Fruit fly (Drosophila melanogaster) whole organism, embryonic: ENCODE results near the gene CG12947.

Source experiments
- Ada2b ChIP-seq: fragments of 200-800 bp; sonication (Bioruptor generic); IDR thresholded peaks from 2 replicates; pipeline ENCODE4 v1.3.6; 2022; ENCODE audit warnings: missing biosample characterization, missing genetic modification characterization
- BEAF-32 ChIP-seq: fragments of 200-800 bp; sonication (Bioruptor generic); optimal IDR thresholded peaks from 3 replicates; lab custom pipeline; 2017; ENCODE audit warnings: missing biosample characterization, missing genetic modification characterization, mild to moderate bottlenecking, moderate library complexity, missing genetic modification reagents
- C15 ChIP-seq: fragments of 200-800 bp; sonication (Bioruptor generic); IDR thresholded peaks from 3 replicates; pipeline ENCODE4 v1.3.6; 2022; ENCODE audit warnings: missing biosample characterization, missing genetic modification characterization
- CG10147 ChIP-seq: fragments of 200-800 bp; sonication (Bioruptor generic); optimal IDR thresholded peaks from 2 replicates; lab custom pipeline; 2019; ENCODE audit warnings: missing biosample characterization, mild to moderate bottlenecking, missing genetic modification characterization, moderate library complexity
- CG12236 ChIP-seq: fragments of 200-800 bp; sonication (Bioruptor generic); optimal IDR thresholded peaks from 2 replicates; lab custom pipeline; 2016; ENCODE audit warnings: missing biosample characterization, missing genetic modification characterization
- CG15073 ChIP-seq: fragments of 200-800 bp; sonication (Bioruptor generic); optimal IDR thresholded peaks from 2 replicates; lab custom pipeline; 2016; ENCODE audit warnings: missing biosample characterization, missing genetic modification characterization
- CG1647 ChIP-seq: fragments of 200-800 bp; sonication (Bioruptor generic); optimal IDR thresholded peaks from 3 replicates; lab custom pipeline; 2016; ENCODE audit warnings: missing biosample characterization, missing genetic modification characterization
- CG17568 ChIP-seq: fragments of 200-800 bp; sonication (Bioruptor generic); optimal IDR thresholded peaks from 2 replicates; lab custom pipeline; 2018; ENCODE audit warnings: missing biosample characterization, mild to moderate bottlenecking, missing genetic modification characterization, moderate library complexity
- CG17912 ChIP-seq: fragments of 200-800 bp; sonication (Bioruptor generic); optimal IDR thresholded peaks from 2 replicates; lab custom pipeline; 2018; ENCODE audit warnings: missing biosample characterization, mild to moderate bottlenecking, missing genetic modification characterization
- CG2202 ChIP-seq: fragments of 200-800 bp; sonication (Bioruptor generic); optimal IDR thresholded peaks from 2 replicates; lab custom pipeline; 2018; ENCODE audit warnings: missing biosample characterization, mild to moderate bottlenecking, missing genetic modification characterization
- CG3847 ChIP-seq: fragments of 200-800 bp; sonication (Bioruptor generic); IDR thresholded peaks from 2 replicates; pipeline ENCODE4 v1.3.6; 2022; ENCODE audit warnings: missing biosample characterization, missing genetic modification characterization
- CG4282 ChIP-seq: fragments of 200-800 bp; sonication (Bioruptor generic); optimal IDR thresholded peaks from 2 replicates; lab custom pipeline; 2016; ENCODE audit warnings: missing biosample characterization, missing genetic modification characterization
- CG43689 ChIP-seq: fragments of 200-800 bp; sonication (Bioruptor generic); IDR thresholded peaks from 2 replicates; pipeline ENCODE4 v1.3.6; 2022; ENCODE audit warnings: missing biosample characterization, missing genetic modification characterization
- CG4820 ChIP-seq: fragments of 200-800 bp; sonication (Bioruptor generic); optimal IDR thresholded peaks from 3 replicates; lab custom pipeline; 2016; ENCODE audit warnings: missing biosample characterization, missing genetic modification characterization
- CG6175 ChIP-seq: fragments of 200-800 bp; sonication (Bioruptor generic); IDR thresholded peaks from 3 replicates; pipeline ENCODE4 v1.3.6; 2022; ENCODE audit warnings: missing biosample characterization, missing genetic modification characterization
- CG6765 ChIP-seq: fragments of 200-800 bp; sonication (Bioruptor generic); optimal IDR thresholded peaks from 3 replicates; lab custom pipeline; 2017; ENCODE audit warnings: missing biosample characterization, mild to moderate bottlenecking, missing genetic modification characterization
- CG7786 ChIP-seq: fragments of 200-800 bp; sonication (Bioruptor generic); optimal IDR thresholded peaks from 2 replicates; lab custom pipeline; 2016; ENCODE audit warnings: missing biosample characterization, missing genetic modification characterization
- CG8089 ChIP-seq: fragments of 200-800 bp; sonication (Bioruptor generic); optimal IDR thresholded peaks from 3 replicates; lab custom pipeline; 2016; ENCODE audit warnings: missing biosample characterization, missing genetic modification characterization
- CG8281 ChIP-seq: fragments of 200-800 bp; sonication (Bioruptor generic); optimal IDR thresholded peaks from 2 replicates; lab custom pipeline; 2018; ENCODE audit warnings: missing biosample characterization, mild to moderate bottlenecking, missing genetic modification characterization, moderate library complexity
- CG8478 ChIP-seq: fragments of >200 bp; optimal IDR thresholded peaks from 2 replicates; lab custom pipeline; 2018
- CG9932 ChIP-seq: fragments of 200-800 bp; sonication (Bioruptor generic); IDR thresholded peaks from 2 replicates; pipeline ENCODE4 v1.3.6; 2022; ENCODE audit warnings: missing biosample characterization, missing genetic modification characterization
- CkIIα-i1 ChIP-seq: fragments of 200-800 bp; sonication (Bioruptor generic); IDR thresholded peaks from 2 replicates; pipeline ENCODE4 v1.3.6; 2022; ENCODE audit warnings: missing biosample characterization, missing genetic modification characterization
- CrebB ChIP-seq: fragments of 200-800 bp; sonication (Bioruptor generic); optimal IDR thresholded peaks from 3 replicates; lab custom pipeline; 2018; ENCODE audit warnings: missing biosample characterization, mild to moderate bottlenecking, missing genetic modification characterization
- E2f1 ChIP-seq: fragments of 200-800 bp; sonication (Bioruptor generic); IDR thresholded peaks from 2 replicates; pipeline ENCODE4 v1.3.6; 2022; ENCODE audit warnings: missing biosample characterization, missing genetic modification characterization
- Elba2 ChIP-seq: fragments of 200-800 bp; sonication (Bioruptor generic); optimal IDR thresholded peaks from 3 replicates; lab custom pipeline; 2016; ENCODE audit warnings: missing biosample characterization, missing genetic modification characterization
- Ets65A ChIP-seq: fragments of 200-800 bp; sonication (Bioruptor generic); peaks from one replicate; lab custom pipeline; 2016; ENCODE audit warnings: missing biosample characterization, missing genetic modification characterization
- Fer2 ChIP-seq: fragments of 200-800 bp; sonication (Bioruptor generic); optimal IDR thresholded peaks from 2 replicates; lab custom pipeline; 2018; ENCODE audit warnings: missing biosample characterization, mild to moderate bottlenecking, missing genetic modification characterization, moderate library complexity
- HmgD ChIP-seq: fragments of 200-800 bp; sonication (Bioruptor generic); optimal IDR thresholded peaks from 3 replicates; lab custom pipeline; 2016; ENCODE audit warnings: missing biosample characterization, missing genetic modification characterization
- Jarid2 ChIP-seq: fragments of 200-800 bp; sonication (Bioruptor generic); optimal IDR thresholded peaks from 3 replicates; lab custom pipeline; 2017; ENCODE audit warnings: mild to moderate bottlenecking, missing biosample characterization, missing genetic modification reagents, missing genetic modification characterization
- MBD-R2 ChIP-seq: fragments of 200-800 bp; sonication (Bioruptor generic); IDR thresholded peaks from 2 replicates; pipeline ENCODE4 v1.3.6; 2022; ENCODE audit warnings: missing biosample characterization, missing genetic modification characterization
- Med ChIP-seq: fragments of 200-800 bp; sonication (Bioruptor generic); peaks from one replicate; lab custom pipeline; 2016; ENCODE audit warnings: missing biosample characterization, missing genetic modification characterization, mild to moderate bottlenecking, inconsistent platforms, moderate library complexity
- NC2β ChIP-seq: fragments of 200-800 bp; sonication (Bioruptor generic); optimal IDR thresholded peaks from 2 replicates; lab custom pipeline; 2016; ENCODE audit warnings: missing biosample characterization, missing genetic modification characterization
- Sry-δ ChIP-seq: fragments of 200-800 bp; sonication (Bioruptor generic); optimal IDR thresholded peaks from 2 replicates; lab custom pipeline; 2016; ENCODE audit warnings: missing biosample characterization, missing genetic modification characterization
- Stat92E ChIP-seq, 3 experiments: fragments of >200 bp in 2 of 3; fragments of 200-800 bp in 1 of 3; sonication (Bioruptor generic) in 1 of 3; optimal IDR thresholded peaks; 2 replicates each; lab custom pipeline; 2017 to 2019; ENCODE audit warnings: missing biosample characterization in 3 of 3, missing genetic modification characterization in 3 of 3, mild to moderate bottlenecking in 1 of 3, moderate library complexity in 1 of 3
- bbx ChIP-seq: fragments of 200-800 bp; sonication (Bioruptor generic); IDR thresholded peaks from 2 replicates; pipeline ENCODE4 v1.3.6; 2022; ENCODE audit warnings: missing biosample characterization, missing genetic modification characterization; ENCODE audit not compliant: partially characterized antibody
- cato ChIP-seq: fragments of 200-800 bp; sonication (Bioruptor generic); optimal IDR thresholded peaks from 2 replicates; lab custom pipeline; 2016; ENCODE audit warnings: missing biosample characterization, missing genetic modification characterization, borderline replicate concordance
- ci ChIP-seq: fragments of 200-800 bp; sonication (Bioruptor generic); IDR thresholded peaks from 3 replicates; pipeline ENCODE4 v1.3.6; 2022; ENCODE audit warnings: missing biosample characterization, missing genetic modification characterization
- da ChIP-seq: fragments of 200-800 bp; sonication (Bioruptor generic); optimal IDR thresholded peaks from 2 replicates; lab custom pipeline; 2016; ENCODE audit warnings: missing biosample characterization, missing genetic modification characterization
- dan ChIP-seq: fragments of 200-800 bp; sonication (Bioruptor generic); IDR thresholded peaks from 2 replicates; pipeline ENCODE4 v1.3.6; 2022; ENCODE audit warnings: missing biosample characterization, missing genetic modification characterization
- dati ChIP-seq: fragments of 200-800 bp; sonication (Bioruptor generic); IDR thresholded peaks from 2 replicates; pipeline ENCODE4 v1.3.6; 2022; ENCODE audit warnings: missing biosample characterization, missing genetic modification characterization
- fd64A ChIP-seq: fragments of 200-800 bp; sonication (Bioruptor generic); optimal IDR thresholded peaks from 3 replicates; lab custom pipeline; 2018; ENCODE audit warnings: missing biosample characterization, mild to moderate bottlenecking, missing genetic modification characterization
- gcm ChIP-seq: fragments of 200-800 bp; sonication (Bioruptor generic); optimal IDR thresholded peaks from 2 replicates; lab custom pipeline; 2019; ENCODE audit warnings: missing biosample characterization, mild to moderate bottlenecking, missing genetic modification characterization, moderate library complexity
- gro ChIP-seq: fragments of 200-800 bp; sonication (Bioruptor generic); optimal IDR thresholded peaks from 2 replicates; lab custom pipeline; 2016; ENCODE audit warnings: missing biosample characterization, missing genetic modification characterization
- gsb ChIP-seq: fragments of 200-800 bp; sonication (Bioruptor generic); IDR thresholded peaks from 2 replicates; pipeline ENCODE4 v1.3.6; 2022; ENCODE audit warnings: missing biosample characterization, missing genetic modification characterization
- knrl ChIP-seq: fragments of 200-800 bp; sonication (Bioruptor generic); IDR thresholded peaks from 3 replicates; pipeline ENCODE4 v1.3.6; 2022; ENCODE audit warnings: missing biosample characterization, missing genetic modification characterization; ENCODE audit not compliant: partially characterized antibody
- mirr ChIP-seq: fragments of 200-800 bp; sonication (Bioruptor generic); optimal IDR thresholded peaks from 3 replicates; lab custom pipeline; 2018; ENCODE audit warnings: missing biosample characterization, mild to moderate bottlenecking, missing genetic modification characterization
- nerfin-1 ChIP-seq: fragments of 200-800 bp; sonication (Bioruptor generic); optimal IDR thresholded peaks from 3 replicates; lab custom pipeline; 2019; ENCODE audit warnings: missing biosample characterization, mild to moderate bottlenecking, missing genetic modification characterization, moderate library complexity
- rib ChIP-seq: fragments of 200-800 bp; sonication (Bioruptor generic); IDR thresholded peaks from 2 replicates; pipeline ENCODE4 v1.3.6; 2022; ENCODE audit warnings: missing biosample characterization, missing genetic modification characterization
- slou ChIP-seq: fragments of 200-800 bp; sonication (Bioruptor generic); optimal IDR thresholded peaks from 3 replicates; lab custom pipeline; 2016; ENCODE audit warnings: missing biosample characterization, missing genetic modification characterization
- sqz ChIP-seq: fragments of 200-800 bp; sonication (Bioruptor generic); optimal IDR thresholded peaks from 3 replicates; lab custom pipeline; 2018; ENCODE audit warnings: missing biosample characterization, mild to moderate bottlenecking, missing genetic modification characterization
- zen2 ChIP-seq: fragments of 200-800 bp; sonication (Bioruptor generic); IDR thresholded peaks from 3 replicates; pipeline ENCODE4 v1.3.6; 2022; ENCODE audit warnings: missing biosample characterization, missing genetic modification characterization; ENCODE audit not compliant: partially characterized antibody

Gene CG12947

DNA sequence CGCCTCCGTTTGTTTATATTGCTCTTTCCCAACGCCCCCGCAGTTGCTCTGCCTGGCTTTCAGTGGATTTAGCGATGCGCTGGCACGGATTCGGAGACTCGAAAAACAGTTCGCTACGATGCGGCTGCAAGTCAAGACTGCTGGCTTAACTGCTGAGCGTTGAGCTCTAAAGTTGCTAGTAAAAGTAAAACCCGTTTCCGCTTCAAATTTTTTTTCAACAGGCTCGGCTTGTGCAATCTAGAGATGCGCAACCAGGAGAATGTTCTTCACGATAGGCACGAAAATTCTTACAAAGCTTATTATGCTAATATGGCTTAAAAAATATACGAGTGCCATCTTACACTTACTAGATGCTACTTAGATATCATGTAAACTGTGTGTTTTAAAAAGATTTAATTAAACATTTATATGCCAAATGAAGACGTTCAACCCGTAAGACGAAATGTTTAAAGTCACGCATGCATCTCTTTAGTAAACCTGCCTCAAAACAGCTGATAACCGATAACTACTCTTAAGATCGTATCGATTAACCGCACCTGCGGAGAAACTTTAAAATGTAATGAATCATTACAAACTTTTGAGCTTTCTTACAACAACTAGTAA, 32.5 kb upstream of the CG12947 start, which contains the start of gene CG12948 (continued):
- no peak for TF ChIP-seq CG43689 (GFP tag; lab: Robert Waterston, UW)
- TF ChIP-seq Med = peak; percentile 91
- TF ChIP-seq sqz (GFP tag; lab: Kevin White, UChicago) = peak; percentile 97
- TF ChIP-seq CG1647 = no peak
- peak; percentile 49 for TF ChIP-seq nerfin-1 (tag; lab: Kevin White, UChicago)
- peak; percentile 83 for TF ChIP-seq Sry-δ (GFP tag; lab: Kevin White, UChicago)
- no peak for TF ChIP-seq CG10147 (GFP tag; lab: Kevin White, UChicago)
- TF ChIP-seq MBD-R2 (GFP tag; lab: Robert Waterston, UW) = peak; percentile 71
- TF ChIP-seq gcm (GFP tag; lab: Kevin White, UChicago) = no peak
- TF ChIP-seq Stat92E (GFP tag; optimal IDR thresholded peaks at IDR 0.05; lab: Kevin White, UChicago) = no peak
- TF ChIP-seq CG17568 (GFP tag; lab: Kevin White, UChicago) = no peak
- no peak for TF ChIP-seq E2f1 (GFP tag; lab: Robert Waterston, UW)
- TF ChIP-seq Ets65A (GFP tag; lab: Kevin White, UChicago) = peak; percentile 73
- TF ChIP-seq bbx (GFP tag; lab: Robert Waterston, UW) = peak; percentile 75
- peak; percentile 87; the same call in 2 of the 3 replicates for TF ChIP-seq knrl (GFP tag; lab: Robert Waterston, UW)
- no peak for TF ChIP-seq CG8478 (lab: Kevin White, UChicago)
- no peak for TF ChIP-seq dati (GFP tag; lab: Robert Waterston, UW)
- TF ChIP-seq fd64A (GFP tag; lab: Kevin White, UChicago) = peak; percentile 4
- no peak for TF ChIP-seq slou (GFP tag; lab: Kevin White, UChicago)
- TF ChIP-seq Jarid2 (GFP tag; lab: Kevin White, UChicago) = no peak
- peak; percentile 46 for TF ChIP-seq CG4820 (GFP tag; lab: Kevin White, UChicago)
- no peak for TF ChIP-seq CG17912 (GFP tag; lab: Kevin White, UChicago)
- TF ChIP-seq zen2 (GFP tag; lab: Robert Waterston, UW) = peak; percentile 76; the same call in 1 of the 3 replicates
- peak; percentile 21 for TF ChIP-seq HmgD (GFP tag; lab: Kevin White, UChicago)
- TF ChIP-seq NC2β (GFP tag; lab: Kevin White, UChicago) = no peak
- no peak for TF ChIP-seq da (GFP tag; lab: Kevin White, UChicago)
- no peak for TF ChIP-seq CG15073 (GFP tag; lab: Kevin White, UChicago)
- TF ChIP-seq CrebB (tag; lab: Kevin White, UChicago) = no peak
- TF ChIP-seq CG12236 (GFP tag; lab: Kevin White, UChicago) = no peak
- no peak for TF ChIP-seq dan (GFP tag; lab: Robert Waterston, UW)
- peak; percentile 55 for TF ChIP-seq Fer2
- no peak for TF ChIP-seq Ada2b (GFP tag; lab: Robert Waterston, UW)
- peak; percentile 77 for TF ChIP-seq CG9932 (GFP tag; lab: Robert Waterston, UW)
- TF ChIP-seq CG7786 = peak; percentile 36
- peak; percentile 54 for TF ChIP-seq CG3847 (GFP tag; lab: Robert Waterston, UW)
- no peak for TF ChIP-seq C15 (GFP tag; lab: Robert Waterston, UW)
- TF ChIP-seq CkIIα-i1 = no peak
- peak; percentile 89 for TF ChIP-seq BEAF-32 (GFP tag; lab: Kevin White, UChicago)
- TF ChIP-seq rib (GFP tag; lab: Robert Waterston, UW) = no peak
- TF ChIP-seq Elba2 (GFP tag; lab: Kevin White, UChicago) = no peak
- TF ChIP-seq CG2202 = no peak
- TF ChIP-seq mirr (GFP tag; lab: Kevin White, UChicago) = no peak
- TF ChIP-seq cato (GFP tag; lab: Kevin White, UChicago) = no peak
- no peak for TF ChIP-seq CG8281 (tag; lab: Kevin White, UChicago)
- TF ChIP-seq CG6175 (GFP tag; lab: Robert Waterston, UW) = no peak
- peak; percentile 47; the same call in 1 of the 3 replicates for TF ChIP-seq ci (GFP tag; lab: Robert Waterston, UW)
- no peak for TF ChIP-seq CG8089 (GFP tag; lab: Kevin White, UChicago)
- TF ChIP-seq gsb (GFP tag; lab: Robert Waterston, UW) = no peak
- no peak for TF ChIP-seq CG6765
- TF ChIP-seq gro (GFP tag; lab: Kevin White, UChicago) = peak; percentile 55
- TF ChIP-seq CG4282 = no peak
